Fruit fly (Drosophila melanogaster) whole organism, embryonic: ENCODE data around the gene Ac76E.

Experiments used
- BEAF-32 ChIP-seq: fragments of 200-800 bp; sonication (Bioruptor generic); optimal IDR thresholded peaks from 3 replicates; lab custom pipeline; 2017; ENCODE audit warnings: missing biosample characterization, missing genetic modification characterization, mild to moderate bottlenecking, moderate library complexity, missing genetic modification reagents
- CG11560 ChIP-seq: fragments of 200-800 bp; sonication (Bioruptor generic); IDR thresholded peaks from 3 replicates; pipeline ENCODE4 v1.3.6; 2022; ENCODE audit warnings: missing biosample characterization, missing genetic modification characterization
- CG16813 ChIP-seq: fragments of 200-800 bp; sonication (Bioruptor generic); IDR thresholded peaks from 3 replicates; pipeline ENCODE4 v1.3.6; 2022; ENCODE audit warnings: missing biosample characterization, missing genetic modification characterization; ENCODE audit not compliant: partially characterized antibody
- CG17912 ChIP-seq: fragments of 200-800 bp; sonication (Bioruptor generic); optimal IDR thresholded peaks from 2 replicates; lab custom pipeline; 2018; ENCODE audit warnings: missing biosample characterization, mild to moderate bottlenecking, missing genetic modification characterization
- CG32767 ChIP-seq: fragments of 200-800 bp; sonication (Bioruptor generic); IDR thresholded peaks from 2 replicates; pipeline ENCODE4 v1.3.6; 2022; ENCODE audit warnings: missing biosample characterization, missing genetic modification characterization
- CG4424 ChIP-seq: fragments of 200-800 bp; sonication (Bioruptor generic); optimal IDR thresholded peaks from 3 replicates; lab custom pipeline; 2016; ENCODE audit warnings: missing biosample characterization, missing genetic modification characterization
- CG5180 ChIP-seq: fragments of 200-800 bp; sonication (Bioruptor generic); optimal IDR thresholded peaks from 3 replicates; lab custom pipeline; 2017; ENCODE audit warnings: missing biosample characterization, missing genetic modification characterization, mild to moderate bottlenecking, moderate library complexity, missing genetic modification reagents
- CG5953 ChIP-seq: fragments of 200-800 bp; sonication (Bioruptor generic); IDR thresholded peaks from 2 replicates; pipeline ENCODE4 v1.3.6; 2022; ENCODE audit warnings: missing biosample characterization, missing genetic modification characterization
- CG6791 ChIP-seq: fragments of 200-800 bp; sonication (Bioruptor generic); IDR thresholded peaks from 3 replicates; pipeline ENCODE4 v1.3.6; 2022; ENCODE audit warnings: missing biosample characterization, missing genetic modification characterization; ENCODE audit not compliant: partially characterized antibody
- CG6813 ChIP-seq: fragments of 200-800 bp; sonication (Bioruptor generic); optimal IDR thresholded peaks from 2 replicates; lab custom pipeline; 2017; ENCODE audit warnings: missing biosample characterization, missing genetic modification characterization, mild to moderate bottlenecking, moderate library complexity, missing genetic modification reagents
- CG9609 ChIP-seq: fragments of 200-800 bp; sonication (Bioruptor generic); optimal IDR thresholded peaks from 3 replicates; lab custom pipeline; 2016; ENCODE audit warnings: missing biosample characterization, missing genetic modification characterization
- CG9797 ChIP-seq: fragments of 200-800 bp; sonication (Bioruptor generic); optimal IDR thresholded peaks from 3 replicates; lab custom pipeline; 2018; ENCODE audit warnings: missing biosample characterization, mild to moderate bottlenecking, missing genetic modification characterization
- CHES-1-like ChIP-seq: fragments of 200-800 bp; sonication (Bioruptor generic); optimal IDR thresholded peaks from 2 replicates; lab custom pipeline; 2016; ENCODE audit warnings: missing biosample characterization, missing genetic modification characterization
- Dref ChIP-seq: fragments of 200-800 bp; sonication (Bioruptor generic); IDR thresholded peaks from 2 replicates; pipeline ENCODE4 v1.3.6; 2022; ENCODE audit warnings: missing biosample characterization, missing genetic modification characterization
- Hr3 ChIP-seq: fragments of 200-800 bp; sonication (Bioruptor generic); optimal IDR thresholded peaks from 3 replicates; lab custom pipeline; 2016; ENCODE audit warnings: missing biosample characterization, missing genetic modification characterization
- Lpt ChIP-seq: fragments of >200 bp; optimal IDR thresholded peaks from 2 replicates; lab custom pipeline; 2018; ENCODE audit warnings: missing biosample characterization, missing genetic modification characterization
- Mes4 ChIP-seq: fragments of 200-800 bp; sonication (Bioruptor generic); optimal IDR thresholded peaks from 2 replicates; lab custom pipeline; 2016; ENCODE audit warnings: missing biosample characterization, missing genetic modification characterization
- Neu2 ChIP-seq: fragments of 200-800 bp; sonication (Bioruptor generic); optimal IDR thresholded peaks from 3 replicates; lab custom pipeline; 2016; ENCODE audit warnings: missing biosample characterization, missing genetic modification characterization, borderline replicate concordance
- Oaz ChIP-seq: fragments of 200-800 bp; sonication (Bioruptor generic); IDR thresholded peaks from 2 replicates; pipeline ENCODE4 v1.3.6; 2022; ENCODE audit warnings: missing biosample characterization, missing genetic modification characterization
- Opbp ChIP-seq: fragments of 200-800 bp; sonication (Bioruptor generic); IDR thresholded peaks from 3 replicates; pipeline ENCODE4 v1.3.6; 2022; ENCODE audit warnings: missing biosample characterization, missing genetic modification characterization; ENCODE audit not compliant: partially characterized antibody
- Pdp1 ChIP-seq, 2 experiments: fragments of 200-800 bp; sonication (Bioruptor generic); optimal IDR thresholded peaks; 3 replicates each; lab custom pipeline; 2016; ENCODE audit warnings: missing biosample characterization in 2 of 2, missing genetic modification characterization in 2 of 2, mild to moderate bottlenecking in 1 of 2, moderate library complexity in 1 of 2
- Sry-δ ChIP-seq: fragments of 200-800 bp; sonication (Bioruptor generic); optimal IDR thresholded peaks from 2 replicates; lab custom pipeline; 2016; ENCODE audit warnings: missing biosample characterization, missing genetic modification characterization
- Vsx1 ChIP-seq: fragments of 200-800 bp; sonication (Bioruptor generic); optimal IDR thresholded peaks from 2 replicates; lab custom pipeline; 2017; ENCODE audit warnings: missing biosample characterization, mild to moderate bottlenecking, missing genetic modification characterization, missing genetic modification reagents
- YL-1 ChIP-seq: fragments of 200-800 bp; sonication (Bioruptor generic); optimal IDR thresholded peaks from 3 replicates; lab custom pipeline; 2017; ENCODE audit warnings: missing biosample characterization, mild to moderate bottlenecking, missing genetic modification characterization
- amos ChIP-seq: fragments of 200-800 bp; sonication (Bioruptor generic); IDR thresholded peaks from 2 replicates; pipeline ENCODE4 v1.3.6; 2022; ENCODE audit warnings: missing biosample characterization, missing genetic modification characterization; ENCODE audit not compliant: partially characterized antibody
- bbx ChIP-seq: fragments of 200-800 bp; sonication (Bioruptor generic); IDR thresholded peaks from 2 replicates; pipeline ENCODE4 v1.3.6; 2022; ENCODE audit warnings: missing biosample characterization, missing genetic modification characterization; ENCODE audit not compliant: partially characterized antibody
- cg ChIP-seq: fragments of 200-800 bp; sonication (Bioruptor generic); optimal IDR thresholded peaks from 3 replicates; lab custom pipeline; 2019; ENCODE audit warnings: missing biosample characterization, mild to moderate bottlenecking, missing genetic modification characterization, moderate library complexity
- chinmo ChIP-seq: fragments of 200-800 bp; sonication (Bioruptor generic); IDR thresholded peaks from 4 replicates; pipeline ENCODE4 v1.3.6; 2022; ENCODE audit warnings: missing biosample characterization, missing genetic modification characterization; ENCODE audit not compliant: partially characterized antibody
- chm ChIP-seq: fragments of 200-800 bp; sonication (Bioruptor generic); IDR thresholded peaks from 2 replicates; pipeline ENCODE4 v1.3.6; 2022; ENCODE audit warnings: missing biosample characterization, missing genetic modification characterization
- ci ChIP-seq: fragments of 200-800 bp; sonication (Bioruptor generic); IDR thresholded peaks from 3 replicates; pipeline ENCODE4 v1.3.6; 2022; ENCODE audit warnings: missing biosample characterization, missing genetic modification characterization
- dysf ChIP-seq: fragments of 200-800 bp; sonication (Bioruptor generic); IDR thresholded peaks from 3 replicates; pipeline ENCODE4 v1.3.6; 2022; ENCODE audit warnings: missing biosample characterization, missing genetic modification characterization
- fd64A ChIP-seq: fragments of 200-800 bp; sonication (Bioruptor generic); optimal IDR thresholded peaks from 3 replicates; lab custom pipeline; 2018; ENCODE audit warnings: missing biosample characterization, mild to moderate bottlenecking, missing genetic modification characterization
- insv ChIP-seq, 2 experiments: fragments of 200-800 bp; sonication (Bioruptor generic); optimal IDR thresholded peaks; 3 replicates each; lab custom pipeline; 2016 to 2018; ENCODE audit warnings: missing biosample characterization in 2 of 2, missing genetic modification characterization in 2 of 2
- knrl ChIP-seq: fragments of 200-800 bp; sonication (Bioruptor generic); IDR thresholded peaks from 3 replicates; pipeline ENCODE4 v1.3.6; 2022; ENCODE audit warnings: missing biosample characterization, missing genetic modification characterization; ENCODE audit not compliant: partially characterized antibody
- mld ChIP-seq: fragments of 200-800 bp; sonication (Bioruptor generic); IDR thresholded peaks from 3 replicates; pipeline ENCODE4 v1.3.6; 2022; ENCODE audit warnings: missing biosample characterization, missing genetic modification characterization; ENCODE audit not compliant: partially characterized antibody
- pfk ChIP-seq: fragments of 200-800 bp; sonication (Bioruptor generic); optimal IDR thresholded peaks from 2 replicates; lab custom pipeline; 2018; ENCODE audit warnings: missing biosample characterization, mild to moderate bottlenecking, missing genetic modification characterization, moderate library complexity
- phol ChIP-seq: fragments of 200-800 bp; sonication (Bioruptor generic); optimal IDR thresholded peaks from 3 replicates; lab custom pipeline; 2018; ENCODE audit warnings: missing biosample characterization, mild to moderate bottlenecking, missing genetic modification characterization, moderate library complexity
- pita ChIP-seq: fragments of 200-800 bp; sonication (Bioruptor generic); optimal IDR thresholded peaks from 2 replicates; lab custom pipeline; 2017; ENCODE audit warnings: missing biosample characterization, mild to moderate bottlenecking, missing genetic modification characterization
- slbo ChIP-seq: fragments of 200-800 bp; sonication (Bioruptor generic); IDR thresholded peaks from 2 replicates; pipeline ENCODE4 v1.3.6; 2022; ENCODE audit warnings: missing biosample characterization, missing genetic modification characterization
- tna ChIP-seq: fragments of 200-800 bp; sonication (Bioruptor generic); IDR thresholded peaks from 2 replicates; pipeline ENCODE4 v1.3.6; 2022; ENCODE audit warnings: missing biosample characterization, missing genetic modification characterization; ENCODE audit not compliant: partially characterized antibody
- tup ChIP-seq: fragments of 200-800 bp; sonication (Bioruptor generic); optimal IDR thresholded peaks from 2 replicates; lab custom pipeline; 2016; ENCODE audit warnings: missing biosample characterization, mild to moderate bottlenecking, missing genetic modification characterization, moderate library complexity
- twi ChIP-seq: fragments of 200-800 bp; optimal IDR thresholded peaks from 2 replicates; lab custom pipeline; 2019; ENCODE audit warnings: missing biosample characterization, mild to moderate bottlenecking, missing genetic modification characterization, moderate library complexity
- zen2 ChIP-seq: fragments of 200-800 bp; sonication (Bioruptor generic); IDR thresholded peaks from 3 replicates; pipeline ENCODE4 v1.3.6; 2022; ENCODE audit warnings: missing biosample characterization, missing genetic modification characterization; ENCODE audit not compliant: partially characterized antibody

Gene Ac76E

dm6 chr3L:20005033-20005782, 66.1 kb downstream of the Ac76E start, which contains the start of gene kug (continued):
- 0 out of 3 replicates have a peak, but pooled peaks have one; percentile 27 for TF ChIP-seq CG6791
- no peak for TF ChIP-seq Hr3 (GFP tag; lab: Kevin White, UChicago)
- TF ChIP-seq pita: no peak
- no peak for TF ChIP-seq CG9797 (GFP tag; lab: Kevin White, UChicago)

- TF ChIP-seq fd64A (GFP tag; lab: Kevin White, UChicago) (peak; percentile 52), tup (GFP tag; lab: Kevin White, UChicago) (no peak), CG9609 (GFP tag; lab: Kevin White, UChicago) (no peak), bbx (GFP tag; lab: Robert Waterston, UW) (peak; percentile 99), CG11560 (peak; percentile 98), Lpt (GFP tag; lab: Kevin White, UChicago) (no peak), amos (peak; percentile 89), phol (tag; lab: Kevin White, UChicago) (no peak), YL-1 (GFP tag; lab: Kevin White, UChicago) (peak; percentile 49), ci (GFP tag; lab: Robert Waterston, UW) (peak; percentile 51; the same call in 1 of the 3 replicates), cg (peak; percentile 85), Oaz (GFP tag; lab: Robert Waterston, UW) (no peak), Vsx1 (GFP tag; lab: Kevin White, UChicago) (peak; percentile 47), Pdp1 (GFP tag; optimal IDR thresholded peaks at IDR 0.05; lab: Kevin White, UChicago) (peak in 1 of 2 experiments; percentile 42), Neu2 (peak; percentile 33), knrl (peak; percentile 74; the same call in 2 of the 3 replicates), slbo (GFP tag; lab: Robert Waterston, UW) (no peak), Mes4 (GFP tag; lab: Kevin White, UChicago) (no peak), dysf (GFP tag; lab: Robert Waterston, UW) (no peak), CG32767 (GFP tag; lab: Robert Waterston, UW) (peak; percentile 63; the same call in 1 of the 2 replicates), CG5180 (peak; percentile 29), Opbp (GFP tag; lab: Robert Waterston, UW) (peak; percentile 98; the same call in 2 of the 3 replicates), CG4424 (GFP tag; lab: Kevin White, UChicago) (peak; percentile 5), mld (GFP tag; lab: Robert Waterston, UW) (peak; percentile 99), Sry-δ (GFP tag; lab: Kevin White, UChicago) (peak; percentile 75), twi (tag; lab: Kevin White, UChicago) (peak; percentile 82), BEAF-32 (peak; percentile 68), CG6813 (GFP tag; lab: Kevin White, UChicago) (peak; percentile 42), pfk (peak; percentile 2), zen2 (GFP tag; lab: Robert Waterston, UW) (peak; percentile 97), CG16813 (peak; percentile 93), CG5953 (GFP tag; lab: Robert Waterston, UW) (no peak), chinmo (peak; percentile 99), chm (GFP tag; lab: Robert Waterston, UW) (peak; percentile 32; the same call in 1 of the 2 replicates), CHES-1-like (GFP tag; lab: Kevin White, UChicago) (peak; percentile 12), Dref (GFP tag; lab: Robert Waterston, UW) (peak; percentile 96), tna (peak; percentile 100), insv (GFP tag; optimal IDR thresholded peaks at IDR 0.05; lab: Kevin White, UChicago) (no peak), CG17912 (GFP tag; lab: Kevin White, UChicago) (peak; percentile 52)
These were observed 67.5 kb downstream of the Ac76E start for dm6 chr3L:20006269-20007265.
